Fruit fly (Drosophila melanogaster): ENCODE measurements around the gene opa.

Gene opa

DNA sequence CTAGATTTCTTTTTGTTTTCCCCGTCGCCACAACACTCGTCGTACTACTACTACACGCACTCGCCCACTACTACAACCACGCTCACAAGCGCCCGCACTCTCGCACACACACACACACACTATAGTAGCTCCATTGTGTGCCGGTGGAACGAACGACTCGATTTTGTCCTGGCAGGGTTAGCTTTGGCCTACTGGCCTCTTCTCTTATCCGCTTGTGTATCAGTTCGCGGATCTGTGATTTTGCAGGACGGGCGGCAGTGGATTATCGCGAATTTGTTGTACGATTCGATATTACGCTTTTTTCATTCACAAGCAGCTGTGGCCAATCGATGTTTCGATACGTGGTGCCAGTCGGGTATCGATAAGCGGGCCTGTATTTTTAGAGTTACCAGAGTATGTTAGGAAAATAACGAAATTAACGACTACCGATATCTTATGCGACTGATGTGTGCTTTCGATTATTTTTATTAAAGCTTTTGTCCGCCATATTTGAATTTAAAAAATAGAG lies 31.5 kb upstream of the opa start, which contains the start of gene CG14657:
CG14657 (minus strand) TSS at position 335 of the 508 bp plus-strand sequence.
- no peak for TF ChIP-seq Rel (GFP tag; optimal IDR thresholded peaks at IDR 0.05)
- no peak for TF ChIP-seq Rel (tag; optimal IDR thresholded peaks at IDR 0.05)
- no peak for TF ChIP-seq woc (GFP tag; optimal IDR thresholded peaks at IDR 0.05)
- peak; percentile 15 for TF ChIP-seq Dif (GFP tag; optimal IDR thresholded peaks at IDR 0.05; ENCODE audit: partially characterized antibody)
- peak; percentile 69 for TF ChIP-seq N (GFP tag; optimal IDR thresholded peaks at IDR 0.05)
- peak; percentile 5 for TF ChIP-seq psq (GFP tag; optimal IDR thresholded peaks at IDR 0.05)

DNA sequence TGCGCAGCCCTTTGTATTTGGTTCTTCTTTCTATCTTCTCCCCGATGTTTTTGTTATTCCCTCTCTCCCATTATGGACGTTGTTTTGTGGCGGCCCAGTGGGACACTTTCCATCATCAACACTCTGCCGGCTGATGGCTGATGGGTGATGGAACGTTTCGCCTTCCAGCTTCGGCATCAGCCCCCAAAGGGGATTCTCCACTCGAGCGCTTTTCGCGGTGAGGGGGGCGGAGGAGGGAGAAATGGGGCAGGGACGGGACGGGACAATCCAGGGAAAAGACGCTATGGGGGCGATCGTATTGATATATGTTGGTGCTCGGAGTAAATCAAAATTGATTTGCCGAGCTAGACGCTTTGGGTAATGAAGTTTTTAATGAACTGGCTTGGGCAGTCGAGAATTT lies 27.4 kb upstream of the opa start:
- TF ChIP-seq dl (GFP tag; optimal IDR thresholded peaks at IDR 0.05; ENCODE audit: insufficient read depth in 1 of 2, partially characterized antibody in 2 of 2) (no peak), foxo (GFP tag; optimal IDR thresholded peaks at IDR 0.05) (no peak), CG32264 (GFP tag; optimal IDR thresholded peaks at IDR 0.05) (no peak), Dif (GFP tag; optimal IDR thresholded peaks at IDR 0.05; ENCODE audit: partially characterized antibody) (no peak), rgr (GFP tag; optimal IDR thresholded peaks at IDR 0.05) (no peak), ey (GFP tag; optimal IDR thresholded peaks at IDR 0.05) (no peak), lola (GFP tag; optimal IDR thresholded peaks at IDR 0.05) (no peak), Rel (GFP tag; optimal IDR thresholded peaks at IDR 0.05) (no peak), Rel (tag; optimal IDR thresholded peaks at IDR 0.05) (no peak), HLH106 (tag; optimal IDR thresholded peaks at IDR 0.05) (no peak), Myc (optimal IDR thresholded peaks at IDR 0.05) (no peak), sv (GFP tag; optimal IDR thresholded peaks at IDR 0.05) (no peak), Hnf4 (GFP tag; optimal IDR thresholded peaks at IDR 0.05) (no peak), CG9705 (GFP tag; optimal IDR thresholded peaks at IDR 0.05) (no peak), OdsH (GFP tag; optimal IDR thresholded peaks at IDR 0.05) (no peak), dsf (GFP tag; optimal IDR thresholded peaks at IDR 0.05; ENCODE audit: borderline replicate concordance) (no peak), GATAd (GFP tag; optimal IDR thresholded peaks at IDR 0.05) (no peak), Jra (GFP tag; optimal IDR thresholded peaks at IDR 0.05) (no peak), CrebA (GFP tag; optimal IDR thresholded peaks at IDR 0.05; ENCODE audit: borderline replicate concordance) (no peak), tai (GFP tag; optimal IDR thresholded peaks at IDR 0.05) (no peak), usp (GFP tag; optimal IDR thresholded peaks at IDR 0.05) (no peak)

DNA sequence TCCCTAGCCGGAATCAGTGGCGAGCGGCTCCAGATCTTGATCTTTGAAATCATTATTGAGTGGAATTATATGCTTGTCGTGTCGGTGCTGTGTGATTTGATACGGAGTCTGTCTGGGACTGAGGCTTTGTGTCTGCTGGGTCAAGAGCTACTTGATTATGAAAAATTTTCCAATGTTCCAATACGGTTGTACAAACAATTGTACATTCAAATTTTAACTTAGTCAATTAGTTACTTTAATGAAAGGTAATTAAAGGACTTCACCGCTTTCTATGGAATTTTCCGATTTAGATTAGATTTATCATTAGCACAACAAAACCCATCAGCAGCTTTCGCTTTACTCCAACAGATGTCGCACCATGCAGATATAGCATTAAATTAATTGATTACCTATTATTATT lies 22.2 kb upstream of the opa start, which contains the start of gene CG14658:
CG14658 (minus strand) TSS at position 101 of the 400 bp plus-strand sequence.
- no peak for TF ChIP-seq sv (GFP tag; optimal IDR thresholded peaks at IDR 0.05)
- TF ChIP-seq sage (GFP tag; optimal IDR thresholded peaks at IDR 0.05) = no peak
- no peak for TF ChIP-seq foxo (GFP tag; optimal IDR thresholded peaks at IDR 0.05)

DNA sequence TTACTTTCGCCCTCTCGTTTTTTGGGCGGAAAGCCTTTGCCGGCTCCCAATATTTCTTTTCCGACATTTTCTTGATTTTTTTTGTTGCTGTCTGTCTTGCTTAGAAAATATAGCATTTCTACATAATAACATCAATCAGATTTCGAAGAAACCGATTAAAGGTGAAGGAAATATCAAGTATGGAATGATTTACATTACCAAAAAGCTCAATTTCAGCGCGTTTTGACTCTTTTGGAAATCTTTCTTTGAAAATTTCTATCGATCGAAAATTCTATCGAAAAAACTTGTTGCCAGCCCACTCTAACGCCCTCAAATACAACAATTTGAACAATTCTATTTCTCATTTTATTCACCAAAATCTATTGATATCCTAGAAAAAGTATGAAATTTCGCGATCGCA lies 21.4 kb upstream of the opa start, which contains the start of gene CG14659:
CG14659 (minus strand) TSS at position 101 of the 400 bp plus-strand sequence.
- TF ChIP-seq Dfd (GFP tag; optimal IDR thresholded peaks at IDR 0.05) (peak; percentile 59), GATAd (GFP tag; optimal IDR thresholded peaks at IDR 0.05) (no peak), Hr78 (GFP tag; optimal IDR thresholded peaks at IDR 0.05) (no peak)

DNA sequence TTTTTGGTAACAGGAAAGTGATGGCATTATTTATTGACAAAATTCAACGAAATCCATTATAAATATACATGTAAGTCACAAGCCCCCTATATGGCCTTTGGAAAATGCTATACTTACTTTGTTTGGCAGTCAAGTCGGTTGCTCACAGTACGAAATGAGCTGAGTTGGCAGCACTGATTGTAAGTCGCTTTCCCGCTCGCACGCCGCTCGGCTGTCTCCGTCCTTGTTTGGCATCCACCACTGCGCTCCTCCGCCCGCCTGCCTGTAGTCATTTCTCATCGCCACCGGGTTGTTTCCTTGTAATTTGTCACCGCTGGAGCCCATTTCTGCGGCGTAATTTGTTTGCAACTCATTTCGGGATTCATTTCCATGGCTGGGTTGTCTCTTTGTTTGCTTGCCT lies 19.0 kb upstream of the opa start:
- TF ChIP-seq Abd-B (GFP tag; optimal IDR thresholded peaks at IDR 0.05) (no peak), Dfd (GFP tag; optimal IDR thresholded peaks at IDR 0.05) (no peak), tai (GFP tag; optimal IDR thresholded peaks at IDR 0.05) (no peak), OdsH (GFP tag; optimal IDR thresholded peaks at IDR 0.05) (no peak), Jra (GFP tag; optimal IDR thresholded peaks at IDR 0.05) (no peak), Vsx2 (GFP tag; optimal IDR thresholded peaks at IDR 0.05; ENCODE audit: partially characterized antibody) (no peak), Sp1 (GFP tag; optimal IDR thresholded peaks at IDR 0.05) (no peak), fru (GFP tag; optimal IDR thresholded peaks at IDR 0.05) (no peak), Hr78 (GFP tag; optimal IDR thresholded peaks at IDR 0.05) (no peak), psq (GFP tag; optimal IDR thresholded peaks at IDR 0.05) (no peak), woc (GFP tag; optimal IDR thresholded peaks at IDR 0.05) (no peak), brk (GFP tag; optimal IDR thresholded peaks at IDR 0.05) (no peak), lola (GFP tag; optimal IDR thresholded peaks at IDR 0.05) (no peak), Myc (optimal IDR thresholded peaks at IDR 0.05) (no peak), ey (GFP tag; optimal IDR thresholded peaks at IDR 0.05) (no peak), N (GFP tag; optimal IDR thresholded peaks at IDR 0.05) (no peak), dsf (GFP tag; optimal IDR thresholded peaks at IDR 0.05; ENCODE audit: borderline replicate concordance) (no peak), sage (GFP tag; optimal IDR thresholded peaks at IDR 0.05) (no peak), GATAd (GFP tag; optimal IDR thresholded peaks at IDR 0.05) (no peak), CG9705 (GFP tag; optimal IDR thresholded peaks at IDR 0.05) (no peak)
